Worm (Caenorhabditis elegans) whole organism, late embryonic: ENCODE measurements around the gene slc-9B.1.

Experiments used
- C38D4.7 ChIP-seq: fragments of 200-800 bp; sonication (Bioruptor generic); optimal IDR thresholded peaks from 2 replicates; lab custom pipeline; 2018; ENCODE audit warnings: mild to moderate bottlenecking, missing genetic modification characterization, moderate library complexity, missing compliant biosample characterization
- ama-1 ChIP-seq: fragments of 150-350 bp; optimal IDR thresholded peaks from 2 replicates; lab custom pipeline; 2014
- ceh-24 ChIP-seq: sonication (generic microtip); optimal IDR thresholded peaks from 2 replicates; lab custom pipeline; 2016; ENCODE audit warnings: mild to moderate bottlenecking, missing genetic modification characterization, missing compliant biosample characterization
- dve-1 ChIP-seq: sonication (generic microtip); optimal IDR thresholded peaks from 2 replicates; lab custom pipeline; 2017; ENCODE audit warnings: antibody characterized with exemption, mild to moderate bottlenecking, missing genetic modification characterization, missing compliant biosample characterization
- ets-4 ChIP-seq: sonication (generic microtip); optimal IDR thresholded peaks from 2 replicates; lab custom pipeline; 2016; ENCODE audit warnings: missing genetic modification characterization, missing compliant biosample characterization
- fkh-10 ChIP-seq: fragments of 150-350 bp; optimal IDR thresholded peaks from 2 replicates; lab custom pipeline; 2014; ENCODE audit warnings: missing biosample characterization, missing genetic modification reagents, missing genetic modification characterization
- hlh-15 ChIP-seq: sonication (generic microtip); optimal IDR thresholded peaks from 2 replicates; lab custom pipeline; 2016; ENCODE audit warnings: missing genetic modification characterization, missing compliant biosample characterization
- pqm-1 ChIP-seq: sonication (generic microtip); optimal IDR thresholded peaks from 2 replicates; lab custom pipeline; 2016; ENCODE audit warnings: missing genetic modification characterization, missing compliant biosample characterization
- pros-1 ChIP-seq: fragments of 150-350 bp; optimal IDR thresholded peaks from 2 replicates; lab custom pipeline; 2014; ENCODE audit warnings: missing biosample characterization, missing genetic modification reagents, missing genetic modification characterization
- ref-2 ChIP-seq: sonication (generic microtip); optimal IDR thresholded peaks from 2 replicates; lab custom pipeline; 2016; ENCODE audit warnings: missing genetic modification characterization, missing compliant biosample characterization
- rnt-1 ChIP-seq: sonication (generic microtip); optimal IDR thresholded peaks from 2 replicates; lab custom pipeline; 2016; ENCODE audit warnings: missing genetic modification characterization, missing compliant biosample characterization
- tbx-2 ChIP-seq: sonication (generic microtip); optimal IDR thresholded peaks from 2 replicates; lab custom pipeline; 2016; ENCODE audit warnings: missing genetic modification characterization, missing compliant biosample characterization

DNA sequence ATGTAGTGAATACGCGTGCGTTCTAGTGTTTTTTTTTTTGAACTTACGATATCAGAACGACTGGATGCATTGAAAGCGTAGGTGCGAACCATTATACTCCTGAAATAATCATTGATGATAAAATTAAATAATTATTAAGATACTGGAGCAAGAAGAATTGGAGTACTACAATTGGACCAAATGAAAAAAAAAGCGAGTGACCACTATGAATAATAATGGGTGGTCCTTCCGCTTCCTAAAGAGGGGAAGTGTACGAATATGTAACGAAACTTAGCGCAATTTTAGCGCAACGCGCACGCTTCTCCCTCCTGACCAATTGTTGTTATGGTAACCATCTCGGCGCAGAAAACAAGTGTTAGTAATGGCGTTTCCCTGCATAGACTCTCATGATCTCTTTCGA, 36.5 kb downstream of the slc-9B.1 start, which contains the start of gene F41E7.9:
- no peak for TF ChIP-seq ceh-24 (tag; lab: Kevin White, UChicago)
- no peak for TF ChIP-seq rnt-1
- no peak for TF ChIP-seq ref-2 (tag; lab: Kevin White, UChicago)
- TF ChIP-seq pros-1, result no peak
- no peak for TF ChIP-seq ama-1 (lab: Kevin White, UChicago)
- no peak for TF ChIP-seq fkh-10 (GFP tag; lab: Kevin White, UChicago)
- no peak for TF ChIP-seq C38D4.7
- no peak for TF ChIP-seq ets-4 (tag; lab: Kevin White, UChicago)
- no peak for TF ChIP-seq dve-1 (tag; lab: Kevin White, UChicago)
- no peak for TF ChIP-seq tbx-2 (tag; lab: Kevin White, UChicago)
- no peak for TF ChIP-seq hlh-15 (tag; lab: Kevin White, UChicago)
- no peak for TF ChIP-seq pqm-1 (tag; lab: Kevin White, UChicago)
